Worm (Caenorhabditis elegans): ENCODE data around the gene msp-33.

DNA sequence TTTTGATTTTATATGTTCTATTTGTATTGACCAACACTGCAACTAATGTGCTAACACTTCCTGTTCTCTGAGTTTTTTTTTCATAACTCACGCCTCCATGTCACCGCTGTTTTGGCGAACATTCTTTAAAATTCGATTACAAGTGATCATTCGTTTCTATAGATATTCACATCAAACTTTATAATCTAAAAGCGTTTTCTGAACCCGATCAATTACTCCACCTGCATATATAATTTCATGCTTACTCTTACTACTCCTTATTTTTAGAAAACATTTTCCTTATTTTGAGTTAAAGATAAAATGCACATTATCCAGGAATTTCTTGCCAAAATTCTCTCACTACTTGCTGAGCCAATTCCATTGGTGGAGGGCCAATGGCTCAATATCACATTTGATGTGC is 6.5 kb downstream of the msp-33 start, which contains the start of gene R05F9.7:
- no peak for TF ChIP-seq fkh-4 (tag; optimal IDR thresholded peaks at IDR 0.05; ENCODE audit: borderline replicate concordance)
- TF ChIP-seq nhr-71 (tag; optimal IDR thresholded peaks at IDR 0.05): no peak
- no peak for TF ChIP-seq zag-1 (tag; optimal IDR thresholded peaks at IDR 0.05)
- TF ChIP-seq sptf-1 (tag; optimal IDR thresholded peaks at IDR 0.05): no peak
- no peak for TF ChIP-seq mdl-1 (tag; optimal IDR thresholded peaks at IDR 0.05)
- TF ChIP-seq ceh-88 (GFP tag; IDR thresholded peaks at IDR 0.05): no peak
- TF ChIP-seq ztf-4 (tag; optimal IDR thresholded peaks at IDR 0.05): no peak
- no peak for TF ChIP-seq nhr-85 (tag)
- TF ChIP-seq efl-1 (optimal IDR thresholded peaks at IDR 0.05): no peak
- TF ChIP-seq efl-1 (GFP tag; optimal IDR thresholded peaks at IDR 0.05 in 1 of 2): no peak
- TF ChIP-seq elt-3 (tag; optimal IDR thresholded peaks at IDR 0.05): no peak
- no peak for TF ChIP-seq vab-15 (tag; optimal IDR thresholded peaks at IDR 0.05)
- no peak for TF ChIP-seq snpc-4 (tag; optimal IDR thresholded peaks at IDR 0.05)
- TF ChIP-seq ama-1 (optimal IDR thresholded peaks at IDR 0.05): no peak

All from whole organism, L1 larva.